Worm (Caenorhabditis elegans) whole organism, L4 larva: ENCODE results near the gene nhr-172.

Source experiments
- F37D6.2 ChIP-seq: sonication (generic microtip); optimal IDR thresholded peaks from 2 replicates; lab custom pipeline; 2016; ENCODE audit warnings: mild to moderate bottlenecking, missing genetic modification characterization, missing compliant biosample characterization
- R02D3.7 ChIP-seq: fragments of 150-350 bp; sonication (generic microtip); optimal IDR thresholded peaks from 3 replicates; lab custom pipeline; 2014; ENCODE audit warnings: missing biosample characterization, missing genetic modification characterization
- Y105C5A.15 ChIP-seq: fragments of 200-800 bp; sonication (Bioruptor generic); IDR thresholded peaks from 2 replicates; pipeline ENCODE4 v1.3.6; 2022; ENCODE audit warnings: missing genetic modification characterization, missing compliant biosample characterization
- ZK546.5 ChIP-seq, 2 experiments: sonication (generic microtip); optimal IDR thresholded peaks; 2 replicates each; lab custom pipeline; 2017; ENCODE audit warnings: missing biosample characterization in 2 of 2, missing genetic modification characterization in 2 of 2
- aly-2 ChIP-seq: sonication (generic microtip); optimal IDR thresholded peaks from 2 replicates; lab custom pipeline; 2018; ENCODE audit warnings: missing biosample characterization, missing genetic modification characterization
- ceh-28 ChIP-seq: fragments of 150-350 bp; optimal IDR thresholded peaks from 2 replicates; lab custom pipeline; 2014; ENCODE audit warnings: missing biosample characterization, missing genetic modification reagents, missing genetic modification characterization
- ceh-82 ChIP-seq: sonication (generic microtip); optimal IDR thresholded peaks from 2 replicates; lab custom pipeline; 2017; ENCODE audit warnings: missing biosample characterization, missing genetic modification characterization
- daf-8 ChIP-seq: fragments of 200-800 bp; sonication (Bioruptor generic); IDR thresholded peaks from 2 replicates; pipeline ENCODE4 v1.3.6; 2022; ENCODE audit warnings: missing genetic modification characterization, missing compliant biosample characterization
- dmd-8 ChIP-seq: fragments of 200-800 bp; sonication (Bioruptor generic); IDR thresholded peaks from 2 replicates; pipeline ENCODE4 v1.3.6; 2022; ENCODE audit warnings: missing genetic modification characterization, missing compliant biosample characterization
- dmd-9 ChIP-seq: fragments of 200-800 bp; sonication (Bioruptor generic); IDR thresholded peaks from 2 replicates; pipeline ENCODE4 v1.3.6; 2022; ENCODE audit warnings: missing genetic modification reagents, missing genetic modification characterization, missing compliant biosample characterization
- duxl-1 ChIP-seq: sonication (generic microtip); optimal IDR thresholded peaks from 2 replicates; lab custom pipeline; 2016; ENCODE audit warnings: mild to moderate bottlenecking, missing genetic modification characterization, moderate library complexity, missing compliant biosample characterization; ENCODE audit not compliant: poor library complexity
- egl-27 ChIP-seq: sonication (generic microtip); optimal IDR thresholded peaks from 3 replicates; lab custom pipeline; 2017; ENCODE audit warnings: missing biosample characterization, missing genetic modification reagents, missing genetic modification characterization
- fkh-10 ChIP-seq: fragments of 150-350 bp; optimal IDR thresholded peaks from 2 replicates; lab custom pipeline; 2014; ENCODE audit warnings: missing biosample characterization, missing genetic modification reagents, missing genetic modification characterization
- gei-8 ChIP-seq: fragments of 200-800 bp; sonication (Bioruptor generic); optimal IDR thresholded peaks from 2 replicates; lab custom pipeline; 2018; ENCODE audit warnings: mild to moderate bottlenecking, missing genetic modification characterization, missing compliant biosample characterization
- hlh-30 ChIP-seq: sonication (generic microtip); optimal IDR thresholded peaks from 2 replicates; lab custom pipeline; 2017; ENCODE audit warnings: antibody characterized with exemption, mild to moderate bottlenecking, missing genetic modification characterization, missing compliant biosample characterization; ENCODE audit not compliant: insufficient read depth
- hmg-1.1 ChIP-seq: fragments of 200-800 bp; sonication (Bioruptor generic); IDR thresholded peaks from 2 replicates; pipeline ENCODE4 v1.3.6; 2022; ENCODE audit warnings: missing genetic modification reagents, missing genetic modification characterization, missing compliant biosample characterization
- jun-1 ChIP-seq: fragments of 150-350 bp; optimal IDR thresholded peaks from 2 replicates; lab custom pipeline; 2014; ENCODE audit warnings: missing biosample characterization, missing genetic modification reagents, missing genetic modification characterization
- lim-7 ChIP-seq: fragments of 200-800 bp; sonication (Bioruptor generic); IDR thresholded peaks from 2 replicates; pipeline ENCODE4 v1.3.6; 2022; ENCODE audit warnings: missing genetic modification characterization, missing compliant biosample characterization
- lin-15B ChIP-seq: fragments of 150-350 bp; sonication (generic microtip); optimal IDR thresholded peaks from 3 replicates; lab custom pipeline; 2014; ENCODE audit warnings: missing biosample characterization, missing genetic modification characterization
- lin-38 ChIP-seq: fragments of 200-800 bp; sonication (Bioruptor generic); IDR thresholded peaks from 2 replicates; pipeline ENCODE4 v1.3.6; 2022; ENCODE audit warnings: missing genetic modification reagents, missing genetic modification characterization, missing compliant biosample characterization
- lin-39 ChIP-seq: fragments of 150-350 bp; optimal IDR thresholded peaks from 2 replicates; lab custom pipeline; 2014; ENCODE audit warnings: missing biosample characterization, missing genetic modification reagents, missing genetic modification characterization
- lsy-2 ChIP-seq, 2 experiments: fragments of 150-350 bp in 1 of 2; sonication (generic microtip) in 1 of 2; optimal IDR thresholded peaks; 2 replicates each; lab custom pipeline; 2014 to 2017; ENCODE audit warnings: missing biosample characterization in 2 of 2, missing genetic modification characterization in 2 of 2
- madf-5 ChIP-seq, 2 experiments: fragments of 200-800 bp; sonication (Bioruptor generic); IDR thresholded peaks; 2 replicates each; pipeline ENCODE4 v1.3.6; 2022; ENCODE audit warnings: missing compliant biosample characterization in 2 of 2, missing genetic modification characterization in 2 of 2
- mep-1 ChIP-seq: fragments of 150-350 bp; sonication (generic microtip); optimal IDR thresholded peaks from 3 replicates; lab custom pipeline; 2014; ENCODE audit warnings: missing biosample characterization, missing genetic modification characterization
- mxl-3 ChIP-seq: fragments of 200-800 bp; sonication (Bioruptor generic); optimal IDR thresholded peaks from 2 replicates; lab custom pipeline; 2018; ENCODE audit warnings: mild to moderate bottlenecking, missing genetic modification characterization, missing compliant biosample characterization
- nhr-10 ChIP-seq: fragments of 150-350 bp; optimal IDR thresholded peaks from 2 replicates; lab custom pipeline; 2014; ENCODE audit warnings: missing biosample characterization, missing genetic modification characterization
- nhr-102 ChIP-seq: sonication (generic microtip); optimal IDR thresholded peaks from 2 replicates; lab custom pipeline; 2016; ENCODE audit warnings: mild to moderate bottlenecking, missing genetic modification characterization, moderate library complexity, missing compliant biosample characterization
- nhr-25 ChIP-seq: sonication (generic microtip); optimal IDR thresholded peaks from 2 replicates; lab custom pipeline; 2017; ENCODE audit warnings: missing genetic modification characterization, mild to moderate bottlenecking, missing compliant biosample characterization, antibody characterized with exemption, moderate library complexity, borderline replicate concordance; ENCODE audit not compliant: insufficient read depth
- nhr-48 ChIP-seq: sonication (generic microtip); optimal IDR thresholded peaks from 2 replicates; lab custom pipeline; 2016; ENCODE audit warnings: mild to moderate bottlenecking, missing genetic modification characterization, missing compliant biosample characterization
- nhr-6 ChIP-seq: fragments of 150-350 bp; optimal IDR thresholded peaks from 2 replicates; lab custom pipeline; 2014; ENCODE audit warnings: missing biosample characterization, missing genetic modification characterization
- nhr-77 ChIP-seq: fragments of 150-350 bp; optimal IDR thresholded peaks from 2 replicates; lab custom pipeline; 2014; ENCODE audit warnings: missing biosample characterization, missing genetic modification characterization
- php-3 ChIP-seq: fragments of 200-800 bp; sonication (Bioruptor generic); IDR thresholded peaks from 2 replicates; pipeline ENCODE4 v1.3.6; 2022; ENCODE audit warnings: missing genetic modification reagents, missing genetic modification characterization, missing compliant biosample characterization
- pqm-1 ChIP-seq: sonication (generic microtip); optimal IDR thresholded peaks from 2 replicates; lab custom pipeline; 2017; ENCODE audit warnings: missing biosample characterization, missing genetic modification characterization
- rbr-2 ChIP-seq: sonication (generic microtip); optimal IDR thresholded peaks from 2 replicates; lab custom pipeline; 2016; ENCODE audit warnings: missing genotype, missing genetic modification characterization, missing compliant biosample characterization
- sdz-12 ChIP-seq: fragments of 200-800 bp; sonication (Bioruptor generic); optimal IDR thresholded peaks from 2 replicates; lab custom pipeline; 2018; ENCODE audit warnings: mild to moderate bottlenecking, missing genetic modification characterization, missing compliant biosample characterization
- tag-97 ChIP-seq: fragments of 200-800 bp; sonication (Bioruptor generic); IDR thresholded peaks from 2 replicates; pipeline ENCODE4 v1.3.6; 2022; ENCODE audit warnings: missing genetic modification characterization, missing compliant biosample characterization
- unc-130 ChIP-seq: sonication (generic microtip); optimal IDR thresholded peaks from 2 replicates; lab custom pipeline; 2016; ENCODE audit warnings: missing genetic modification reagents, missing genetic modification characterization, missing compliant biosample characterization
- unc-62 ChIP-seq, 3 experiments: fragments of 150-350 bp in 1 of 3; sonication (generic microtip); optimal IDR thresholded peaks in 2 of 3; peaks in 1 of 3; 1 replicate in 1 of 3; 2 replicates in 2 of 3; lab custom pipeline; 2014 to 2017; ENCODE audit warnings: missing biosample characterization in 3 of 3, missing genetic modification characterization in 3 of 3, missing genetic modification reagents in 3 of 3, missing genotype in 1 of 3
- vab-7 ChIP-seq: fragments of 200-800 bp; sonication (Bioruptor generic); IDR thresholded peaks from 2 replicates; pipeline ENCODE4 v1.3.6; 2022; ENCODE audit warnings: missing genetic modification reagents, missing genetic modification characterization, missing compliant biosample characterization
- zag-1 ChIP-seq: fragments of 150-350 bp; optimal IDR thresholded peaks from 2 replicates; lab custom pipeline; 2014; ENCODE audit warnings: missing biosample characterization, missing genetic modification characterization

Gene nhr-172

DNA sequence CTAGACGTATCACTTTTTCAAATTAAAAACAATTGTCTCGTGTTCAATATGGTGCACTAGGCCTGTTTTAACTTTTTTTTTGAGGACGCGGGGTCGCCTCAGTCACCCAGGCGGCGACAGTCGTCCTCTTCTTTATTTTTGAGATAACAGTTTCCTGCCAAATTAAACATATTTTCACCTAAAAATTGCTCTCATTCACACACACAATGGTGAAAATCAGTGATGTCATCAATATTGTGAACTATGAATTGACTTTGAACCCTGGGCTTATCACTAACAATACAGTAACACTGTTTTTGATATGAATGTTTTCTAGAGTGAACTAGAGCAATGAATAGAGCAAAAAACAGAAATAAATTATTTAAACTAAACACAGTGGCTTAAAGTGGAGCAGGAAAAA, 12.5 kb downstream of the nhr-172 start (continued):
- TF ChIP-seq nhr-25 (no peak), lin-39 (tag; lab: Kevin White, UChicago) (no peak), madf-5 (GFP tag; IDR thresholded peaks at IDR 0.05; lab: Robert Waterston, UW) (no peak), lin-38 (GFP tag; lab: Robert Waterston, UW) (no peak), zag-1 (tag; lab: Kevin White, UChicago) (no peak), hmg-1.1 (GFP tag; lab: Robert Waterston, UW) (no peak), nhr-77 (tag; lab: Kevin White, UChicago) (peak; percentile 22), nhr-48 (peak; percentile 19), lin-15B (tag; lab: Kevin White, UChicago) (no peak), mep-1 (tag; lab: Kevin White, UChicago) (no peak)

DNA sequence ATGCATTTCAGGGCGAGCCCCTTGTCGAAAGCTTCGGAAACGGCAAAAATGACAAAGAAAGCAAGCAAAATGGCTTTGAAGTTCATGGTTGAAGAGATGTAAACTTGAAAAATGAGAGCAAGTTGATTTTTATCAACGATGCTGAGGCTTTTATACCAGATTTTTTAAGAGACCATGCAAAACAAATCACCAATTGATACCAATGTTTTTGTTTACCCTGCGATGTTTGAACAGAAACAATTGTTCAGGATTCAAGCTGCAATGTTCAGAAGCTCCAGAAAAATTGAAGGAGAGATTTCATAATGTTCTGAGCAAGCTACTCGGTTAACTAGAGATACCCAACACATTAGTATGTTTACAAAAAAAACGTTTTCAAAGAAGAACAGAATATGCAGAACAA, 13.5 kb downstream of the nhr-172 start, which contains the start of gene C54F6.15:
Gene C54F6.15 (minus strand): TSS at position 101 of the 400 bp plus-strand sequence.
- TF ChIP-seq pqm-1 (tag; lab: Kevin White, UChicago) (no peak), dmd-8 (GFP tag; lab: Robert Waterston, UW) (no peak), nhr-10 (no peak), nhr-6 (tag; lab: Kevin White, UChicago) (no peak)

DNA sequence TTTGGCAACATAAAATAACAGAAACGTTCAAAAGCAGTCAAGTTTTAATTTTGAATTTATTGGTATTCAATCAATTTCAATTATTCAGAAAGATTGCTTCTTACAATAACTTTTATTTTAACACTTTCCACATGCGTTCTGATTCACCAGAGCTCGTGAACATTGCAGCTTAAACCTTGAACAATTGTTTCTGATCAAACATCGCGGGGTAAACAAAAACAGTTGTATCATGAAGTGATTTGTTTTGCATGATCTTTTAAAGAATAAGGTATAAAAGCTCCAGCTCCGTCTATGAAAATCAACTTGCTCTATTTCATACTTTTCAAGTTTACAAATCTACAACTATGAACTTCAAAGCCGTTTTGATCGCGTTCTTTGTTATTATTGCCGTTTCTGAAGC, 14.6 kb downstream of the nhr-172 start, which contains the start of gene C54F6.6:
Gene C54F6.6 (plus strand): TSS at position 301 of the 400 bp plus-strand sequence.
- TF ChIP-seq F37D6.2 (tag; lab: Kevin White, UChicago) (no peak), ZK546.5 (tag; optimal IDR thresholded peaks at IDR 0.05; lab: Kevin White, UChicago) (no peak), lsy-2 (tag; optimal IDR thresholded peaks at IDR 0.05; lab: Kevin White, UChicago) (no peak), ceh-82 (tag; lab: Kevin White, UChicago) (no peak), unc-62 (GFP tag; optimal IDR thresholded peaks at IDR 0.05 in 1 of 2; lab: Kevin White, UChicago) (no peak), unc-62 (tag; optimal IDR thresholded peaks at IDR 0.05; lab: Kevin White, UChicago) (no peak), duxl-1 (tag; lab: Kevin White, UChicago) (no peak), hlh-30 (no peak)
- TF ChIP-seq, all 104 proteins: peak for 0

DNA sequence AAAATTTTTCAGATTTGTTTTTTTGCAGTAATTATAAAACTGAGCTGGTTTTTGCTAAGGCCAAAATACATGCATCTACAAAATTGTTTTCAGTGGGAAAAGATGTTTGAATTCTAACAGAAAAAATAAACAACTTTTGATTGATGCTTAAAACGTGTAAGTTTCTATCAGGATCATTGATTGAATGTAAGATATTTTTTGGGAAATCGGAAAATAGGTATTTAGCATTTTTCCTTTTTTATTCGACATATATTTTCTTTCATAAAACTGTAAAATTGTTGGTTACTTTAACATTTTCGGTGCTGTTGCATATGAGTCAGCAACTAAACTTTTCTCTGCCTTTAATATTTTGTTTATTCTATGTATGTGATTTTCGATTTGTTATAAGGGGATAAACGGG, 15.7 kb downstream of the nhr-172 start, which contains the start of gene C54F6.20:
Gene C54F6.20 (plus strand): TSS at position 301 of the 400 bp plus-strand sequence.
- TF ChIP-seq mep-1 (tag; lab: Kevin White, UChicago): no peak
- no peak for TF ChIP-seq nhr-6 (tag; lab: Kevin White, UChicago)
- no peak for TF ChIP-seq aly-2
- TF ChIP-seq nhr-25: no peak

DNA sequence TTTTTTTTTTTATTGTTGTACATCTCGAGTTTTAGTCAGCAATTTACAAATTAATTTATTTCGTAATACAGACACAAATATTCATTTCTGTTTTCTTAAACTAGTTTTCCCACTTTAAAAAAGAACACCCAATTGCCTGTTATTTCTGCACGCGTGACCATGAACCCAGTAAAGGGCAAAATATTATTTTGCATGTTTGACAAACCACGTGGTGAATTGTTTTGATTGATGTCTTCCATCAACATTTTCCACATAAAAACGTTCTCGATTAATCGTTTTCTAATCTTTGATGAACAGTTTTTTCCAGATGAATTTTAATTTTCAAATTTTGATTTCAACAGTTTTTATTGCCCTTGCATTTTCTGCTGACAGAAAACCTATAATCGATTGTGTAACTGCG, 16.9 kb downstream of the nhr-172 start, which contains the start of gene C54F6.18:
Gene C54F6.18 (plus strand): TSS at position 301 of the 400 bp plus-strand sequence.
- TF ChIP-seq nhr-77 (tag; lab: Kevin White, UChicago) (no peak), R02D3.7 (no peak)

DNA sequence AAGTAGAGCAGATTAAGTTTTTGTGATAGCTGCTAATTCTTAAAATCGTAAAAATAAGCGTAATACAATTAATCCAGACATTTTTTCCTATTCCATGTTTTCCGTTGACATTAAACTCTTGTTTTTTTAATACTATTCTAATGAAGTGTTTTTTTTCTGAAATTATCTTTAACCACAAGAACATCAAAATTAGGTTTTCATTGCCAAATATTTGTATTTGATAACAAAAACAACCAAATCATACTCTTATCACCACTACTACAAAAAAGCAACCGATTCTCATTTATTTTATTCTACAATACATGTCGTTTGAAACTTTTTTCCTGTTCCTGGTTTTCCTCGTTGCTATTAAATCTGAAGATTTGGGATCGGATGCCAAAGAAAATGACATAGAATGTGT, 18.4 kb downstream of the nhr-172 start, which contains the start of gene C54F6.17:
Gene C54F6.17 (plus strand): TSS at position 301 of the 400 bp plus-strand sequence.
- no peak for TF ChIP-seq tag-97 (GFP tag; lab: Robert Waterston, UW)
- no peak for TF ChIP-seq ceh-28 (tag; lab: Kevin White, UChicago)
- TF ChIP-seq mxl-3 (GFP tag; lab: Kevin White, UChicago): no peak
- TF ChIP-seq Y105C5A.15: no peak
- no peak for TF ChIP-seq jun-1 (tag; lab: Kevin White, UChicago)
- TF ChIP-seq unc-130 (GFP tag; lab: Kevin White, UChicago): no peak
- no peak for TF ChIP-seq egl-27
- no peak for TF ChIP-seq gei-8 (GFP tag; lab: Kevin White, UChicago)
- no peak for TF ChIP-seq dmd-9 (GFP tag; lab: Robert Waterston, UW)
- TF ChIP-seq rbr-2 (tag; lab: Kevin White, UChicago): no peak
- TF ChIP-seq vab-7: no peak
- no peak for TF ChIP-seq daf-8
- no peak for TF ChIP-seq nhr-102 (tag; lab: Kevin White, UChicago)
- no peak for TF ChIP-seq nhr-25
- no peak for TF ChIP-seq php-3
- TF ChIP-seq lim-7: no peak
- TF ChIP-seq sdz-12 (GFP tag; lab: Kevin White, UChicago): no peak
- TF ChIP-seq fkh-10: no peak
